Worm (Caenorhabditis elegans): ENCODE data around the gene eif-3.B.
"Not testable (repeated sequence)": the region's sequence is repeated elsewhere in the genome, so short reads cannot be mapped to it uniquely, and the experiment has no call there.

DNA sequence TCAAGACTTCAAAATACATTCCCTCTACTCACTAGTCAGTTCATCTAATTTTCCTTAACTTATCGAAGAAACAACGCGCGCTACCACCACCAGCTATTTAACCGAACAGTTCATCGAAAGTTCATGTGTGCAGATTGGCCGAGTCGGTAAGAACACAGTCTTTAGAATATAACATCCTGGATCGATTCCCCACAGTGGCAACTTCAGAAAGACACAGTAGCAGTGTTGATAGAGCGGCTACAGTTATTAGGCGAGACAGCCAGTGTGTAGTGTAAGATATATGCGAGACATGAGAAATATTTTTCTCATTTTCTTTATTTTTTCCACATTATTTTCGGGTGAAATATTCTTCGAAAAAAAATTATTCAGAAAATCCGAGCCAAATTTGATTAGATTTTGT, 7.3 kb downstream of the eif-3.B start:
- not testable (repeated sequence) for TF ChIP-seq ztf-26 (tag; optimal IDR thresholded peaks at IDR 0.05); pha-4 (tag; optimal IDR thresholded peaks at IDR 0.05); F49E8.2 (tag; optimal IDR thresholded peaks at IDR 0.05; ENCODE audit: insufficient read depth); F52B5.7 (tag; optimal IDR thresholded peaks at IDR 0.05)
- peak; percentile 23; the same call in 1 of the 2 replicates for TF ChIP-seq mcd-1 (GFP tag; IDR thresholded peaks at IDR 0.05)

Data from whole organism, young adult.